Fruit fly (Drosophila melanogaster) whole organism, embryonic: Measurements from ENCODE around the gene CG10365.

ENCODE experiments used
- Ada2b ChIP-seq: fragments of 200-800 bp; sonication (Bioruptor generic); IDR thresholded peaks from 2 replicates; pipeline ENCODE4 v1.3.6; 2022; ENCODE audit warnings: missing biosample characterization, missing genetic modification characterization
- CG10267 ChIP-seq: fragments of 200-800 bp; sonication (Bioruptor generic); optimal IDR thresholded peaks from 2 replicates; lab custom pipeline; 2018; ENCODE audit warnings: missing biosample characterization, mild to moderate bottlenecking, missing genetic modification characterization, moderate library complexity
- CG11093 ChIP-seq: fragments of 200-800 bp; sonication (Bioruptor generic); IDR thresholded peaks from 3 replicates; pipeline ENCODE4 v1.3.6; 2022; ENCODE audit warnings: missing biosample characterization, missing genetic modification characterization
- CG11560 ChIP-seq: fragments of 200-800 bp; sonication (Bioruptor generic); IDR thresholded peaks from 3 replicates; pipeline ENCODE4 v1.3.6; 2022; ENCODE audit warnings: missing biosample characterization, missing genetic modification characterization
- CG14667 ChIP-seq: fragments of 200-800 bp; sonication (Bioruptor generic); IDR thresholded peaks from 2 replicates; pipeline ENCODE4 v1.3.6; 2022; ENCODE audit warnings: missing biosample characterization, missing genetic modification characterization
- CG15479 ChIP-seq: fragments of 200-800 bp; sonication (Bioruptor generic); optimal IDR thresholded peaks from 3 replicates; lab custom pipeline; 2019; ENCODE audit warnings: missing biosample characterization, mild to moderate bottlenecking, missing genetic modification characterization, moderate library complexity
- CG15601 ChIP-seq: fragments of 200-800 bp; sonication (Bioruptor generic); optimal IDR thresholded peaks from 3 replicates; lab custom pipeline; 2019; ENCODE audit warnings: missing biosample characterization, mild to moderate bottlenecking, missing genetic modification characterization, moderate library complexity
- CG18011 ChIP-seq: fragments of 200-800 bp; sonication (Bioruptor generic); optimal IDR thresholded peaks from 2 replicates; lab custom pipeline; 2017; ENCODE audit warnings: missing biosample characterization, missing genetic modification characterization, mild to moderate bottlenecking, moderate library complexity, missing genotype
- CG2199 ChIP-seq: fragments of 200-800 bp; sonication (Bioruptor generic); IDR thresholded peaks from 3 replicates; pipeline ENCODE4 v1.3.6; 2022; ENCODE audit warnings: missing biosample characterization, missing genetic modification characterization
- CG2875 ChIP-seq: fragments of 200-800 bp; sonication (Bioruptor generic); optimal IDR thresholded peaks from 2 replicates; lab custom pipeline; 2017; ENCODE audit warnings: missing biosample characterization, mild to moderate bottlenecking, missing genetic modification characterization, missing genetic modification reagents
- CG2889 ChIP-seq: fragments of 200-800 bp; sonication (Bioruptor generic); IDR thresholded peaks from 3 replicates; pipeline ENCODE4 v1.3.6; 2022; ENCODE audit warnings: missing biosample characterization, missing genetic modification characterization
- CG30020 ChIP-seq: fragments of 200-800 bp; optimal IDR thresholded peaks from 2 replicates; lab custom pipeline; 2019; ENCODE audit warnings: missing biosample characterization, mild to moderate bottlenecking, missing genetic modification characterization, moderate library complexity
- CG34224 ChIP-seq: fragments of 200-800 bp; sonication (Bioruptor generic); IDR thresholded peaks from 3 replicates; pipeline ENCODE4 v1.3.6; 2022; ENCODE audit warnings: missing biosample characterization, missing genetic modification characterization; ENCODE audit not compliant: partially characterized antibody
- CG42726 ChIP-seq: fragments of 200-800 bp; sonication (Bioruptor generic); IDR thresholded peaks from 2 replicates; pipeline ENCODE4 v1.3.6; 2022; ENCODE audit warnings: missing biosample characterization, missing genetic modification characterization; ENCODE audit not compliant: partially characterized antibody
- CG4282 ChIP-seq: fragments of 200-800 bp; sonication (Bioruptor generic); optimal IDR thresholded peaks from 2 replicates; lab custom pipeline; 2016; ENCODE audit warnings: missing biosample characterization, missing genetic modification characterization
- CG6175 ChIP-seq: fragments of 200-800 bp; sonication (Bioruptor generic); IDR thresholded peaks from 3 replicates; pipeline ENCODE4 v1.3.6; 2022; ENCODE audit warnings: missing biosample characterization, missing genetic modification characterization
- CG6791 ChIP-seq: fragments of 200-800 bp; sonication (Bioruptor generic); IDR thresholded peaks from 3 replicates; pipeline ENCODE4 v1.3.6; 2022; ENCODE audit warnings: missing biosample characterization, missing genetic modification characterization; ENCODE audit not compliant: partially characterized antibody
- CG8359 ChIP-seq: fragments of 200-800 bp; sonication (Bioruptor generic); optimal IDR thresholded peaks from 2 replicates; lab custom pipeline; 2017; ENCODE audit warnings: missing biosample characterization, mild to moderate bottlenecking, missing genetic modification characterization, borderline replicate concordance
- D ChIP-seq, 2 experiments: fragments of 200-800 bp in 1 of 2; fragments of >200 bp in 1 of 2; sonication (Bioruptor generic) in 1 of 2; optimal IDR thresholded peaks; 2 replicates in 1 of 2; 3 replicates in 1 of 2; lab custom pipeline; 2017; ENCODE audit warnings: mild to moderate bottlenecking in 1 of 2, missing biosample characterization in 1 of 2, missing genetic modification characterization in 1 of 2, missing genetic modification reagents in 1 of 2
- Eip74EF ChIP-seq, 2 experiments: fragments of 200-800 bp in 1 of 2; fragments of >200 bp in 1 of 2; sonication (Bioruptor generic) in 1 of 2; optimal IDR thresholded peaks; 2 replicates each; lab custom pipeline; 2017 to 2019; ENCODE audit warnings: missing biosample characterization in 2 of 2, missing genetic modification characterization in 2 of 2, mild to moderate bottlenecking in 1 of 2, moderate library complexity in 1 of 2
- H2.0 ChIP-seq: fragments of 200-800 bp; sonication (Bioruptor generic); IDR thresholded peaks from 2 replicates; pipeline ENCODE4 v1.3.6; 2022; ENCODE audit warnings: missing biosample characterization, missing genetic modification characterization
- HLH4C ChIP-seq: fragments of 200-800 bp; sonication (Bioruptor generic); IDR thresholded peaks from 3 replicates; pipeline ENCODE4 v1.3.6; 2022; ENCODE audit warnings: missing biosample characterization, missing genetic modification characterization; ENCODE audit not compliant: partially characterized antibody
- Hr39 ChIP-seq: fragments of >200 bp; optimal IDR thresholded peaks from 2 replicates; lab custom pipeline; 2017
- Max ChIP-seq: fragments of 200-800 bp; sonication (Bioruptor generic); optimal IDR thresholded peaks from 2 replicates; lab custom pipeline; 2016; ENCODE audit warnings: missing biosample characterization, mild to moderate bottlenecking, missing genetic modification characterization
- Med ChIP-seq: fragments of 200-800 bp; sonication (Bioruptor generic); peaks from one replicate; lab custom pipeline; 2016; ENCODE audit warnings: missing biosample characterization, missing genetic modification characterization, mild to moderate bottlenecking, inconsistent platforms, moderate library complexity
- Opbp ChIP-seq: fragments of 200-800 bp; sonication (Bioruptor generic); IDR thresholded peaks from 3 replicates; pipeline ENCODE4 v1.3.6; 2022; ENCODE audit warnings: missing biosample characterization, missing genetic modification characterization; ENCODE audit not compliant: partially characterized antibody
- Ravus ChIP-seq: fragments of 200-800 bp; sonication (Bioruptor generic); IDR thresholded peaks from 2 replicates; pipeline ENCODE4 v1.3.6; 2022; ENCODE audit warnings: missing biosample characterization, missing genetic modification characterization
- Sin3A ChIP-seq: fragments of >200 bp; optimal IDR thresholded peaks from 2 replicates; lab custom pipeline; 2018
- Tbp ChIP-seq: fragments of >200 bp; optimal IDR thresholded peaks from 2 replicates; lab custom pipeline; 2018; ENCODE audit warnings: missing biosample characterization, missing genetic modification characterization
- Xrp1 ChIP-seq: fragments of 200-800 bp; sonication (Bioruptor generic); IDR thresholded peaks from 2 replicates; pipeline ENCODE4 v1.3.6; 2022; ENCODE audit warnings: missing biosample characterization, missing genetic modification characterization
- bowl ChIP-seq: fragments of 200-800 bp; sonication (Bioruptor generic); IDR thresholded peaks from 2 replicates; pipeline ENCODE4 v1.3.6; 2022; ENCODE audit warnings: missing biosample characterization, missing genetic modification characterization
- chif ChIP-seq, 2 experiments: fragments of 200-800 bp; sonication (Bioruptor generic); optimal IDR thresholded peaks; 3 replicates each; lab custom pipeline; 2016; ENCODE audit warnings: missing biosample characterization in 2 of 2, missing genetic modification characterization in 2 of 2
- chm ChIP-seq: fragments of 200-800 bp; sonication (Bioruptor generic); IDR thresholded peaks from 2 replicates; pipeline ENCODE4 v1.3.6; 2022; ENCODE audit warnings: missing biosample characterization, missing genetic modification characterization
- ci ChIP-seq: fragments of 200-800 bp; sonication (Bioruptor generic); IDR thresholded peaks from 3 replicates; pipeline ENCODE4 v1.3.6; 2022; ENCODE audit warnings: missing biosample characterization, missing genetic modification characterization
- cwo ChIP-seq: fragments of 200-800 bp; sonication (Bioruptor generic); optimal IDR thresholded peaks from 3 replicates; lab custom pipeline; 2017; ENCODE audit warnings: missing biosample characterization, missing genetic modification characterization, mild to moderate bottlenecking, moderate library complexity, missing genetic modification reagents
- dm ChIP-seq: fragments of 200-800 bp; sonication (Bioruptor generic); optimal IDR thresholded peaks from 3 replicates; lab custom pipeline; 2016; ENCODE audit warnings: missing biosample characterization, missing genetic modification characterization
- ewg ChIP-seq: fragments of 200-800 bp; sonication (Bioruptor generic); optimal IDR thresholded peaks from 3 replicates; lab custom pipeline; 2017; ENCODE audit warnings: mild to moderate bottlenecking, missing biosample characterization, missing genetic modification reagents, missing genetic modification characterization
- fd96Cb ChIP-seq: fragments of 200-800 bp; sonication (Bioruptor generic); optimal IDR thresholded peaks from 2 replicates; lab custom pipeline; 2018; ENCODE audit warnings: missing biosample characterization, mild to moderate bottlenecking, missing genetic modification characterization, moderate library complexity
- gce ChIP-seq: fragments of 200-800 bp; sonication (Bioruptor generic); IDR thresholded peaks from 3 replicates; pipeline ENCODE4 v1.3.6; 2022; ENCODE audit warnings: missing biosample characterization, missing genetic modification characterization
- jumu ChIP-seq: fragments of 200-800 bp; sonication (Bioruptor generic); optimal IDR thresholded peaks from 3 replicates; lab custom pipeline; 2016; ENCODE audit warnings: missing biosample characterization, missing genetic modification characterization
- oc ChIP-seq: fragments of 200-800 bp; sonication (Bioruptor generic); optimal IDR thresholded peaks from 2 replicates; lab custom pipeline; 2018; ENCODE audit warnings: missing biosample characterization, mild to moderate bottlenecking, missing genetic modification characterization, moderate library complexity
- salm ChIP-seq: fragments of 200-800 bp; sonication (Bioruptor generic); optimal IDR thresholded peaks from 2 replicates; lab custom pipeline; 2018; ENCODE audit warnings: missing biosample characterization, mild to moderate bottlenecking, missing genetic modification characterization
- stc ChIP-seq: fragments of 200-800 bp; sonication (Bioruptor generic); IDR thresholded peaks from 2 replicates; pipeline ENCODE4 v1.3.6; 2022; ENCODE audit warnings: missing biosample characterization, missing genetic modification characterization
- stwl ChIP-seq: fragments of 200-800 bp; sonication (Bioruptor generic); optimal IDR thresholded peaks from 3 replicates; lab custom pipeline; 2018; ENCODE audit warnings: missing biosample characterization, mild to moderate bottlenecking, missing genetic modification characterization, moderate library complexity
- tio ChIP-seq: fragments of 200-800 bp; sonication (Bioruptor generic); optimal IDR thresholded peaks from 2 replicates; lab custom pipeline; 2017; ENCODE audit warnings: missing biosample characterization, missing genetic modification characterization, inconsistent platforms
- tx ChIP-seq: fragments of 200-800 bp; sonication (Bioruptor generic); optimal IDR thresholded peaks from 2 replicates; lab custom pipeline; 2016; ENCODE audit warnings: missing biosample characterization, missing genetic modification characterization
- vnd ChIP-seq: fragments of 200-800 bp; sonication (Bioruptor generic); IDR thresholded peaks from 3 replicates; pipeline ENCODE4 v1.3.6; 2022; ENCODE audit warnings: missing biosample characterization, missing genetic modification characterization; ENCODE audit not compliant: partially characterized antibody
- vvl ChIP-seq: fragments of 200-800 bp; sonication (Bioruptor generic); IDR thresholded peaks from 2 replicates; pipeline ENCODE4 v1.3.6; 2022; ENCODE audit warnings: missing biosample characterization, missing genetic modification characterization
- zen2 ChIP-seq: fragments of 200-800 bp; sonication (Bioruptor generic); IDR thresholded peaks from 3 replicates; pipeline ENCODE4 v1.3.6; 2022; ENCODE audit warnings: missing biosample characterization, missing genetic modification characterization; ENCODE audit not compliant: partially characterized antibody

The CG10365 gene

DNA sequence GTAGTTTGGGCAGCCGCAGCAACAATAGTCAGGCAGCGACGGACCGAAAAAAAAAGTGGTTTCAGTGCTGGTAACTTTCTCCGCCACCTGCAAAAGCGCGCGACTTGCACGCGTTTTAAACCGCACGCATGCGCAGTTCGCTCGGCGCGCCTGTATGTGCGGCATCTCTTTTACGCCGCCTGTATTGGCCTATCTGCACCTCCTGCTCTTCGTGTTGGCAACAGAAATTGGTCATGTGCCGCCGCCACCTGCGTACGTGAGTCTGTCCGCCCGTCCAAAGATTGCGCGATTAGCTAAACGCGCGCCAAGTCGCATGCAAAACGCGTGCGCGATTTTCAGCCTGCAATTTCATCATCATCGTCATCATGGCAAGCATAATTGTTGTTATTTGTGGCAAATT is 12.5 kb downstream of the CG10365 start:
- peak; percentile 100 for TF ChIP-seq CG8359 (GFP tag; lab: Kevin White, UChicago)
- TF ChIP-seq ci (GFP tag; lab: Robert Waterston, UW): 0 out of 3 replicates have a peak, but pooled peaks have one; percentile 10
- TF ChIP-seq CG6175 (GFP tag; lab: Robert Waterston, UW): 0 out of 3 replicates have a peak, but pooled peaks have one; percentile 27
- TF ChIP-seq cwo (GFP tag; lab: Kevin White, UChicago): peak; percentile 4
- no peak for TF ChIP-seq vnd (GFP tag; lab: Robert Waterston, UW)
- TF ChIP-seq CG42726 (GFP tag; lab: Robert Waterston, UW): peak; percentile 33; the same call in 1 of the 2 replicates
- no peak for TF ChIP-seq CG11093 (GFP tag; lab: Robert Waterston, UW)
- 0 out of 3 replicates have a peak, but pooled peaks have one; percentile 20 for TF ChIP-seq HLH4C (GFP tag; lab: Robert Waterston, UW)
- TF ChIP-seq stc (GFP tag; lab: Robert Waterston, UW): no peak
- TF ChIP-seq CG15479: peak; percentile 46
- TF ChIP-seq bowl (GFP tag; lab: Robert Waterston, UW): no peak
- TF ChIP-seq Opbp (GFP tag; lab: Robert Waterston, UW): peak; percentile 36; the same call in 1 of the 3 replicates
- TF ChIP-seq CG18011 (GFP tag; lab: Kevin White, UChicago): no peak
- peak; percentile 21 for TF ChIP-seq Tbp
- TF ChIP-seq CG4282: no peak
- no peak for TF ChIP-seq H2.0
- TF ChIP-seq ewg (GFP tag; lab: Kevin White, UChicago): peak; percentile 18
- TF ChIP-seq CG6791: 0 out of 3 replicates have a peak, but pooled peaks have one; percentile 21
- peak; percentile 46 for TF ChIP-seq Med
- no peak for TF ChIP-seq CG2199 (GFP tag; lab: Robert Waterston, UW)
- no peak for TF ChIP-seq fd96Cb (tag; lab: Kevin White, UChicago)

- peak in 1 of 2 experiments; percentile 16 for TF ChIP-seq Eip74EF (GFP tag; optimal IDR thresholded peaks at IDR 0.05; lab: Kevin White, UChicago)
- TF ChIP-seq CG15601 (tag; lab: Kevin White, UChicago): no peak
- no peak for TF ChIP-seq dm (GFP tag; lab: Kevin White, UChicago)
- no peak for TF ChIP-seq CG10267
- no peak for TF ChIP-seq Ada2b (GFP tag; lab: Robert Waterston, UW)
- TF ChIP-seq CG2875 (GFP tag; lab: Kevin White, UChicago): no peak
- TF ChIP-seq Max (GFP tag; lab: Kevin White, UChicago): no peak
- no peak for TF ChIP-seq salm (tag; lab: Kevin White, UChicago)
- TF ChIP-seq Hr39 (lab: Kevin White, UChicago): no peak
- no peak for TF ChIP-seq chm
- TF ChIP-seq stwl (tag; lab: Kevin White, UChicago): no peak
- TF ChIP-seq Xrp1 (GFP tag; lab: Robert Waterston, UW): 0 out of 2 replicates have a peak, but pooled peaks have one; percentile 16
- no peak for TF ChIP-seq Ravus (GFP tag; lab: Robert Waterston, UW)
- TF ChIP-seq CG34224 (GFP tag; lab: Robert Waterston, UW): no peak
- no peak for TF ChIP-seq zen2 (GFP tag; lab: Robert Waterston, UW)
- peak; percentile 62; the same call in 1 of the 2 replicates for TF ChIP-seq vvl (GFP tag; lab: Robert Waterston, UW)
- TF ChIP-seq CG14667 (GFP tag; lab: Robert Waterston, UW): no peak
- TF ChIP-seq tx (GFP tag; lab: Kevin White, UChicago): no peak
- TF ChIP-seq Med: peak; percentile 65
- TF ChIP-seq oc (tag; lab: Kevin White, UChicago): peak; percentile 17
- TF ChIP-seq CG30020 (tag; lab: Kevin White, UChicago): no peak
- TF ChIP-seq D (optimal IDR thresholded peaks at IDR 0.05; lab: Kevin White, UChicago): no peak
- TF ChIP-seq D (GFP tag; optimal IDR thresholded peaks at IDR 0.05; lab: Kevin White, UChicago): no peak
- TF ChIP-seq CG2889 (GFP tag; lab: Robert Waterston, UW): no peak
- no peak for TF ChIP-seq chif (GFP tag; optimal IDR thresholded peaks at IDR 0.05; lab: Kevin White, UChicago)
- TF ChIP-seq Sin3A (lab: Kevin White, UChicago): no peak
- TF ChIP-seq CG11560 (tag; lab: Robert Waterston, UW): no peak
- TF ChIP-seq ci (GFP tag; lab: Robert Waterston, UW): peak; percentile 54; the same call in 1 of the 3 replicates
- no peak for TF ChIP-seq tio
- TF ChIP-seq jumu: no peak
- no peak for TF ChIP-seq gce (GFP tag; lab: Robert Waterston, UW)
These were observed 13.2 kb downstream of the CG10365 start for dm6 chr3R:23736365-23736764.
